Worm (Caenorhabditis elegans) whole organism, L1 larva: ENCODE results near the gene coh-4.

Experiments used
- C34B4.2 ChIP-seq: sonication (generic microtip); optimal IDR thresholded peaks from 2 replicates; lab custom pipeline; 2017; ENCODE audit warnings: mild to moderate bottlenecking, missing genetic modification characterization, missing compliant biosample characterization
- Y116A8C.19 ChIP-seq: sonication (generic microtip); optimal IDR thresholded peaks from 2 replicates; lab custom pipeline; 2016; ENCODE audit warnings: missing compliant biosample characterization, missing genetic modification characterization, borderline replicate concordance
- aha-1 ChIP-seq: fragments of 150-350 bp; optimal IDR thresholded peaks from 2 replicates; lab custom pipeline; 2014; ENCODE audit warnings: missing biosample characterization, missing genetic modification characterization
- alr-1 ChIP-seq: fragments of 200-800 bp; sonication (Bioruptor generic); optimal IDR thresholded peaks from 2 replicates; lab custom pipeline; 2018; ENCODE audit warnings: borderline replicate concordance, mild to moderate bottlenecking, missing genetic modification characterization, missing compliant biosample characterization
- ama-1 ChIP-seq: fragments of 150-350 bp; optimal IDR thresholded peaks from 2 replicates; lab custom pipeline; 2014
- blmp-1 ChIP-seq: fragments of 150-350 bp; optimal IDR thresholded peaks from 2 replicates; lab custom pipeline; 2014; ENCODE audit warnings: missing biosample characterization, missing genetic modification characterization
- ceh-8 ChIP-seq: fragments of 200-800 bp; sonication (Bioruptor generic); optimal IDR thresholded peaks from 2 replicates; lab custom pipeline; 2018; ENCODE audit warnings: mild to moderate bottlenecking, missing genetic modification characterization, moderate library complexity, missing compliant biosample characterization
- ceh-82 ChIP-seq, 3 experiments: fragments of 150-350 bp in 1 of 3; sonication (generic microtip) in 2 of 3; optimal IDR thresholded peaks; 2 replicates each; lab custom pipeline; 2014 to 2017; ENCODE audit warnings: missing biosample characterization in 3 of 3, missing genetic modification characterization in 3 of 3
- ceh-90 ChIP-seq: sonication (generic microtip); optimal IDR thresholded peaks from 2 replicates; lab custom pipeline; 2016; ENCODE audit warnings: missing genetic modification characterization, missing compliant biosample characterization
- efl-1 ChIP-seq, 4 experiments: fragments of 150-350 bp; optimal IDR thresholded peaks in 3 of 4; peaks in 1 of 4; 1 replicate in 1 of 4; 2 replicates in 3 of 4; lab custom pipeline; 2014; ENCODE audit warnings: missing biosample characterization in 2 of 4, missing genetic modification characterization in 2 of 4, missing genetic modification reagents in 2 of 4
- egl-13 ChIP-seq: sonication (generic microtip); optimal IDR thresholded peaks from 2 replicates; lab custom pipeline; 2016; ENCODE audit warnings: missing genotype, missing genetic modification reagents, missing genetic modification characterization, missing compliant biosample characterization
- egl-27 ChIP-seq, 2 experiments: fragments of 150-350 bp in 1 of 2; sonication (generic microtip); optimal IDR thresholded peaks; 3 replicates each; lab custom pipeline; 2017 to 2018; ENCODE audit warnings: missing biosample characterization in 2 of 2, missing genetic modification characterization in 2 of 2, missing genetic modification reagents in 2 of 2
- elt-2 ChIP-seq: sonication (generic microtip); optimal IDR thresholded peaks from 2 replicates; lab custom pipeline; 2016; ENCODE audit warnings: missing genetic modification characterization, mild to moderate bottlenecking, inconsistent platforms, missing compliant biosample characterization, missing genetic modification reagents
- ets-5 ChIP-seq: fragments of 200-800 bp; sonication (Bioruptor generic); IDR thresholded peaks from 2 replicates; pipeline ENCODE4 v1.3.6; 2022; ENCODE audit warnings: missing genetic modification characterization, missing compliant biosample characterization
- fkh-8 ChIP-seq: sonication (generic microtip); optimal IDR thresholded peaks from 2 replicates; lab custom pipeline; 2016; ENCODE audit warnings: mild to moderate bottlenecking, missing genetic modification characterization, missing compliant biosample characterization
- fos-1 ChIP-seq: fragments of 150-350 bp; optimal IDR thresholded peaks from 2 replicates; lab custom pipeline; 2014; ENCODE audit warnings: missing biosample characterization, missing genetic modification characterization
- hlh-17 ChIP-seq: fragments of 200-800 bp; sonication (Bioruptor generic); optimal IDR thresholded peaks from 2 replicates; lab custom pipeline; 2018; ENCODE audit warnings: missing genetic modification characterization, mild to moderate bottlenecking, missing compliant biosample characterization, moderate library complexity, borderline replicate concordance
- hlh-4 ChIP-seq: sonication (generic microtip); optimal IDR thresholded peaks from 2 replicates; lab custom pipeline; 2016; ENCODE audit warnings: mild to moderate bottlenecking, missing genetic modification characterization, missing compliant biosample characterization
- irx-1 ChIP-seq: sonication (generic microtip); optimal IDR thresholded peaks from 2 replicates; lab custom pipeline; 2016; ENCODE audit warnings: missing genetic modification characterization, missing compliant biosample characterization
- isw-1 ChIP-seq: fragments of 200-800 bp; sonication (Bioruptor generic); IDR thresholded peaks from 2 replicates; pipeline ENCODE4 v1.3.6; 2022; ENCODE audit warnings: missing genetic modification characterization, missing compliant biosample characterization
- jun-1 ChIP-seq: fragments of 150-350 bp; optimal IDR thresholded peaks from 2 replicates; lab custom pipeline; 2014; ENCODE audit warnings: missing biosample characterization, missing genetic modification reagents, missing genetic modification characterization
- lin-13 ChIP-seq: fragments of 150-350 bp; optimal IDR thresholded peaks from 2 replicates; lab custom pipeline; 2014; ENCODE audit warnings: missing biosample characterization, missing genetic modification reagents, missing genetic modification characterization
- lin-14 ChIP-seq: fragments of 200-800 bp; sonication (Bioruptor generic); optimal IDR thresholded peaks from 2 replicates; lab custom pipeline; 2018; ENCODE audit warnings: mild to moderate bottlenecking, missing genetic modification characterization, moderate library complexity, missing compliant biosample characterization
- lir-3 ChIP-seq: sonication (generic microtip); optimal IDR thresholded peaks from 2 replicates; lab custom pipeline; 2016; ENCODE audit warnings: mild to moderate bottlenecking, missing genetic modification characterization, moderate library complexity, missing compliant biosample characterization; ENCODE audit not compliant: poor library complexity
- lsy-2 ChIP-seq, 2 experiments: fragments of 150-350 bp; optimal IDR thresholded peaks; 2 replicates each; lab custom pipeline; 2014; ENCODE audit warnings: missing biosample characterization in 2 of 2, missing genetic modification characterization in 2 of 2
- mab-9 ChIP-seq: fragments of 200-800 bp; sonication (Bioruptor generic); IDR thresholded peaks from 2 replicates; pipeline ENCODE4 v1.3.6; 2022; ENCODE audit warnings: missing genetic modification reagents, missing genetic modification characterization, missing compliant biosample characterization
- mep-1 ChIP-seq: fragments of 150-350 bp; optimal IDR thresholded peaks from 2 replicates; lab custom pipeline; 2014; ENCODE audit warnings: missing biosample characterization, missing genetic modification characterization
- nhr-12 ChIP-seq: sonication (generic microtip); optimal IDR thresholded peaks from 2 replicates; lab custom pipeline; 2017; ENCODE audit warnings: missing biosample characterization, missing genetic modification characterization
- nhr-237 ChIP-seq: fragments of 150-350 bp; optimal IDR thresholded peaks from 2 replicates; lab custom pipeline; 2014; ENCODE audit warnings: missing biosample characterization, missing genetic modification characterization
- nhr-47 ChIP-seq: sonication (generic microtip); optimal IDR thresholded peaks from 2 replicates; lab custom pipeline; 2016; ENCODE audit warnings: mild to moderate bottlenecking, missing genetic modification characterization, moderate library complexity, missing compliant biosample characterization
- nhr-76 ChIP-seq: sonication (generic microtip); optimal IDR thresholded peaks from 2 replicates; lab custom pipeline; 2017; ENCODE audit warnings: missing biosample characterization, missing genetic modification characterization
- nhr-77 ChIP-seq: fragments of 150-350 bp; optimal IDR thresholded peaks from 2 replicates; lab custom pipeline; 2014; ENCODE audit warnings: missing biosample characterization, missing genetic modification characterization
- nhr-84 ChIP-seq: sonication (generic microtip); optimal IDR thresholded peaks from 2 replicates; lab custom pipeline; 2017; ENCODE audit warnings: missing biosample characterization, missing genetic modification characterization
- nhr-90 ChIP-seq: sonication (generic microtip); optimal IDR thresholded peaks from 2 replicates; lab custom pipeline; 2016; ENCODE audit warnings: mild to moderate bottlenecking, missing genetic modification characterization, missing compliant biosample characterization; ENCODE audit not compliant: poor library complexity
- pax-3 ChIP-seq: fragments of 200-800 bp; sonication (Bioruptor generic); optimal IDR thresholded peaks from 2 replicates; lab custom pipeline; 2018; ENCODE audit warnings: mild to moderate bottlenecking, missing genetic modification characterization, moderate library complexity, missing compliant biosample characterization
- pqm-1 ChIP-seq: sonication (generic microtip); optimal IDR thresholded peaks from 3 replicates; lab custom pipeline; 2017; ENCODE audit warnings: missing biosample characterization, missing genetic modification characterization
- rnt-1 ChIP-seq: sonication (generic microtip); optimal IDR thresholded peaks from 2 replicates; lab custom pipeline; 2016; ENCODE audit warnings: mild to moderate bottlenecking, missing genetic modification characterization, moderate library complexity, missing compliant biosample characterization
- skn-1 ChIP-seq: fragments of 150-350 bp; optimal IDR thresholded peaks from 2 replicates; lab custom pipeline; 2014; ENCODE audit warnings: missing biosample characterization, missing genetic modification characterization
- snpc-4 ChIP-seq: fragments of 150-350 bp; optimal IDR thresholded peaks from 2 replicates; lab custom pipeline; 2014; ENCODE audit warnings: missing biosample characterization, missing genetic modification characterization
- snu-23 ChIP-seq: sonication (generic microtip); optimal IDR thresholded peaks from 2 replicates; lab custom pipeline; 2016; ENCODE audit warnings: missing genetic modification characterization, missing compliant biosample characterization
- sox-4 ChIP-seq: sonication (generic microtip); optimal IDR thresholded peaks from 2 replicates; lab custom pipeline; 2016; ENCODE audit warnings: missing genetic modification characterization, missing compliant biosample characterization
- sptf-1 ChIP-seq: fragments of 150-350 bp; optimal IDR thresholded peaks from 2 replicates; lab custom pipeline; 2014; ENCODE audit warnings: missing biosample characterization, missing genetic modification characterization
- sup-37 ChIP-seq: fragments of 200-800 bp; sonication (Bioruptor generic); optimal IDR thresholded peaks from 2 replicates; lab custom pipeline; 2018; ENCODE audit warnings: mild to moderate bottlenecking, missing genetic modification characterization, missing compliant biosample characterization
- tbx-2 ChIP-seq: sonication (generic microtip); optimal IDR thresholded peaks from 2 replicates; lab custom pipeline; 2016; ENCODE audit warnings: missing genetic modification characterization, missing compliant biosample characterization
- unc-130 ChIP-seq: fragments of 150-350 bp; optimal IDR thresholded peaks from 2 replicates; lab custom pipeline; 2017; ENCODE audit warnings: missing biosample characterization, missing genetic modification characterization, inconsistent platforms
- unc-30 ChIP-seq: sonication (generic microtip); optimal IDR thresholded peaks from 2 replicates; lab custom pipeline; 2017; ENCODE audit warnings: missing biosample characterization, missing genetic modification characterization
- unc-86 ChIP-seq: sonication (generic microtip); optimal IDR thresholded peaks from 2 replicates; lab custom pipeline; 2016; ENCODE audit warnings: missing genetic modification characterization, missing compliant biosample characterization
- vab-15 ChIP-seq: sonication (generic microtip); optimal IDR thresholded peaks from 2 replicates; lab custom pipeline; 2017; ENCODE audit warnings: missing genotype, mild to moderate bottlenecking, missing genetic modification characterization, missing compliant biosample characterization
- xbp-1 ChIP-seq: sonication (generic microtip); optimal IDR thresholded peaks from 2 replicates; lab custom pipeline; 2016; ENCODE audit warnings: missing genetic modification characterization, missing compliant biosample characterization
- zag-1 ChIP-seq: fragments of 150-350 bp; optimal IDR thresholded peaks from 2 replicates; lab custom pipeline; 2014; ENCODE audit warnings: missing biosample characterization, missing genetic modification characterization
- zip-4 ChIP-seq: fragments of 200-800 bp; sonication (Bioruptor generic); optimal IDR thresholded peaks from 2 replicates; lab custom pipeline; 2018; ENCODE audit warnings: mild to moderate bottlenecking, missing genetic modification characterization, moderate library complexity, missing compliant biosample characterization
- ztf-11 ChIP-seq, 2 experiments: sonication (generic microtip); optimal IDR thresholded peaks; 2 replicates each; lab custom pipeline; 2016 to 2017; ENCODE audit warnings: missing genetic modification characterization in 2 of 2, missing biosample characterization in 1 of 2, missing compliant biosample characterization in 1 of 2

The coh-4 gene

DNA sequence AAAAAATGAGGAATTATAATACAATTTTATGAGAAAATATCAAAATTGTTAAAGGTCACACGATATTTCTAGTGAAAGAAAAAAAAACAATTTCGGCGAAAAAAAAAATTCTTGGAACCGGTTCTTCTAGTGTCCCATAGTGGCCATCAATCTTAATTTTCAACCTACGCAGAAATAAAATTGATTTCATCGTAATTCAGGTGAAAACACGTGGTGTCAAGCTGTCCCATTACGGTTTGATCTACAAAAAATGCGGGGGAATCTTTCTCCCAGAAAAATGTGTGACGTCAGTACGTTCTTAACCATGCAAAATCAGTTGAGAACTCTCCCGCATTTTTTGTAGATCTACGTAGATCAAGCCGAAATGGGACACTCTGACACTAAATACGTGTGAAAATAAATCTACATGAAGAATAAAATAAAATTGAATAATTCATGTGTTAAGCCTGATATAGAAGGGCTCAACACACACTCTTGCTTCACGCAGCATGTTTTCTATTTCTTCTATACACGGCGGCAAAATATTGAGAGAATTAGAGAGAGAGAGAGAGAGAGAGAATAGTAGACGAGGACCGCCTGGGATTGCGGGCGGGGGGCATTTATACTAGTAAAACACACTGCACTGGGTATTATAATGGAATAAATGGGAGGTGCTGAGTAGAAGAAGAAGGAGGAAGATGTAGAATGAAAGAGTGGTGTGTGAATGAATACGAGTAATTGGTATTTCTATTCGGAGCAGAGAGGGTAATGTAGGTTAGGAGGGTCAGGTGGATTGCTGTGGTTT lies 17.4 kb upstream of the coh-4 start (continued):
- peak; percentile 41 for TF ChIP-seq unc-86 (tag; lab: Kevin White, UChicago)
- no peak for TF ChIP-seq aha-1 (tag; lab: Kevin White, UChicago)
- peak; percentile 11 for TF ChIP-seq blmp-1 (tag; lab: Kevin White, UChicago)
- TF ChIP-seq zip-4 (GFP tag; lab: Kevin White, UChicago): no peak
- no peak for TF ChIP-seq sox-4
- no peak for TF ChIP-seq snpc-4 (tag; lab: Kevin White, UChicago)
- TF ChIP-seq lir-3: no peak
- no peak for TF ChIP-seq mab-9 (GFP tag; lab: Robert Waterston, UW)
- TF ChIP-seq sup-37 (GFP tag; lab: Kevin White, UChicago): no peak
- no peak for TF ChIP-seq efl-1 (optimal IDR thresholded peaks at IDR 0.05; lab: Kevin White, UChicago)
- TF ChIP-seq efl-1 (GFP tag; optimal IDR thresholded peaks at IDR 0.05 in 1 of 2; lab: Kevin White, UChicago): peak; percentile 12 to 89
- TF ChIP-seq mep-1 (tag; lab: Kevin White, UChicago): no peak
- TF ChIP-seq ceh-82 (tag; optimal IDR thresholded peaks at IDR 0.05; lab: Kevin White, UChicago): peak in 1 of 3 experiments; percentile 21
- TF ChIP-seq C34B4.2: no peak
- TF ChIP-seq fos-1 (tag; lab: Kevin White, UChicago): no peak
- peak; percentile 59 for TF ChIP-seq lin-14 (GFP tag; lab: Kevin White, UChicago)
- TF ChIP-seq nhr-12 (tag; lab: Kevin White, UChicago): no peak
- TF ChIP-seq tbx-2: no peak
- TF ChIP-seq rnt-1: no peak
- peak; percentile 19 for TF ChIP-seq snu-23 (GFP tag; lab: Kevin White, UChicago)
- no peak for TF ChIP-seq ama-1 (lab: Kevin White, UChicago)
- no peak for TF ChIP-seq nhr-76 (tag; lab: Kevin White, UChicago)
- peak; percentile 26 for TF ChIP-seq vab-15 (tag; lab: Kevin White, UChicago)
- no peak for TF ChIP-seq pax-3
- no peak for TF ChIP-seq xbp-1 (tag; lab: Kevin White, UChicago)
- TF ChIP-seq nhr-84: no peak
- TF ChIP-seq Y116A8C.19 (tag; lab: Kevin White, UChicago): no peak
- TF ChIP-seq sptf-1: no peak
- peak; percentile 45 for TF ChIP-seq lin-13 (GFP tag; lab: Kevin White, UChicago)
- no peak for TF ChIP-seq skn-1 (tag; lab: Kevin White, UChicago)
- no peak for TF ChIP-seq ceh-90
- peak; percentile 50 for TF ChIP-seq nhr-47 (tag; lab: Kevin White, UChicago)
- no peak for TF ChIP-seq nhr-77 (tag; lab: Kevin White, UChicago)
- peak; percentile 24 for TF ChIP-seq nhr-90 (tag; lab: Kevin White, UChicago)
- TF ChIP-seq nhr-237 (tag; lab: Kevin White, UChicago): no peak
- TF ChIP-seq unc-30: no peak
- TF ChIP-seq hlh-4 (tag; lab: Kevin White, UChicago): no peak
- TF ChIP-seq ztf-11 (tag; optimal IDR thresholded peaks at IDR 0.05; lab: Kevin White, UChicago): no peak
- no peak for TF ChIP-seq isw-1 (GFP tag; lab: Robert Waterston, UW)
- TF ChIP-seq egl-13 (tag; lab: Kevin White, UChicago): no peak
- no peak for TF ChIP-seq pqm-1
- no peak for TF ChIP-seq zag-1 (tag; lab: Kevin White, UChicago)
- TF ChIP-seq alr-1 (tag; lab: Kevin White, UChicago): no peak
- no peak for TF ChIP-seq lsy-2 (tag; optimal IDR thresholded peaks at IDR 0.05; lab: Kevin White, UChicago)
- peak; percentile 63 for TF ChIP-seq fkh-8 (tag; lab: Kevin White, UChicago)
- no peak for TF ChIP-seq jun-1 (tag; lab: Kevin White, UChicago)
- TF ChIP-seq egl-27 (tag; optimal IDR thresholded peaks at IDR 0.05; lab: Kevin White, UChicago): no peak
- no peak for TF ChIP-seq ceh-8 (GFP tag; lab: Kevin White, UChicago)
- peak; percentile 4 for TF ChIP-seq irx-1
- TF ChIP-seq elt-2 (tag; lab: Kevin White, UChicago): no peak
- no peak for TF ChIP-seq unc-130
- TF ChIP-seq hlh-17 (GFP tag; lab: Kevin White, UChicago): no peak
- TF ChIP-seq ets-5 (GFP tag; lab: Robert Waterston, UW): no peak
